Worm (Caenorhabditis elegans) whole organism, young adult: Measurements from ENCODE around the gene K03A11.1.

ENCODE experiments used
- B0019.2 ChIP-seq: fragments of 200-800 bp; sonication (Bioruptor generic); conservative IDR thresholded peaks from 2 replicates; pipeline ENCODE4 v1.3.6; 2022; ENCODE audit warnings: missing genetic modification reagents, missing genetic modification characterization, missing compliant biosample characterization
- B0035.1 ChIP-seq: sonication (generic microtip); optimal IDR thresholded peaks from 2 replicates; lab custom pipeline; 2016; ENCODE audit warnings: missing genetic modification characterization, mild to moderate bottlenecking, missing compliant biosample characterization, missing genotype, missing genetic modification reagents
- F10E7.11 ChIP-seq: sonication (generic microtip); optimal IDR thresholded peaks from 2 replicates; lab custom pipeline; 2017; ENCODE audit warnings: mild to moderate bottlenecking, missing genetic modification characterization, moderate library complexity, missing compliant biosample characterization
- F22D6.2 ChIP-seq: sonication (generic microtip); optimal IDR thresholded peaks from 2 replicates; lab custom pipeline; 2016; ENCODE audit warnings: mild to moderate bottlenecking, missing genetic modification characterization, missing compliant biosample characterization
- F33H1.4 ChIP-seq: fragments of 200-800 bp; sonication (Bioruptor generic); IDR thresholded peaks from 2 replicates; pipeline ENCODE4 v1.3.6; 2022; ENCODE audit warnings: missing genetic modification reagents, missing genetic modification characterization, missing compliant biosample characterization
- F39B2.1 ChIP-seq: fragments of 200-800 bp; sonication (Bioruptor generic); IDR thresholded peaks from 2 replicates; pipeline ENCODE4 v1.3.6; 2022; ENCODE audit warnings: missing genetic modification reagents, missing genetic modification characterization, missing compliant biosample characterization
- F55B11.4 ChIP-seq: sonication (generic microtip); optimal IDR thresholded peaks from 2 replicates; lab custom pipeline; 2016; ENCODE audit warnings: missing compliant biosample characterization, missing genetic modification characterization, borderline replicate concordance; ENCODE audit not compliant: insufficient read depth
- F57C9.4 ChIP-seq: sonication (generic microtip); optimal IDR thresholded peaks from 2 replicates; lab custom pipeline; 2017; ENCODE audit warnings: mild to moderate bottlenecking, missing genetic modification characterization, missing compliant biosample characterization
- Y53G8AR.9 ChIP-seq: fragments of 200-800 bp; sonication (Bioruptor generic); conservative IDR thresholded peaks from 2 replicates; pipeline ENCODE4 v1.3.6; 2022; ENCODE audit warnings: missing genetic modification reagents, missing genetic modification characterization, missing compliant biosample characterization
- Y67H2A.10 ChIP-seq: fragments of 200-800 bp; sonication (Bioruptor generic); conservative IDR thresholded peaks from 2 replicates; pipeline ENCODE4 v1.3.6; 2022; ENCODE audit warnings: missing genetic modification reagents, missing genetic modification characterization, missing compliant biosample characterization
- aptf-3 ChIP-seq: fragments of 200-800 bp; sonication (Bioruptor generic); IDR thresholded peaks from 2 replicates; pipeline ENCODE4 v1.3.6; 2022; ENCODE audit warnings: missing genetic modification characterization, missing compliant biosample characterization
- attf-6 ChIP-seq: fragments of 200-800 bp; sonication (Bioruptor generic); IDR thresholded peaks from 2 replicates; pipeline ENCODE4 v1.3.6; 2022; ENCODE audit warnings: missing genetic modification reagents, missing genetic modification characterization, missing compliant biosample characterization
- bed-2 ChIP-seq: fragments of 200-800 bp; sonication (Bioruptor generic); IDR thresholded peaks from 2 replicates; pipeline ENCODE4 v1.3.6; 2022; ENCODE audit warnings: missing genetic modification reagents, missing genetic modification characterization, missing compliant biosample characterization
- ceh-100 ChIP-seq: fragments of 200-800 bp; sonication (Bioruptor generic); IDR thresholded peaks from 2 replicates; pipeline ENCODE4 v1.3.6; 2022; ENCODE audit warnings: missing genetic modification reagents, missing genetic modification characterization, missing compliant biosample characterization
- ceh-40 ChIP-seq: fragments of 200-800 bp; sonication (Bioruptor generic); IDR thresholded peaks from 2 replicates; pipeline ENCODE4 v1.3.6; 2022; ENCODE audit warnings: missing genetic modification characterization, missing compliant biosample characterization
- ceh-58 ChIP-seq: fragments of 200-800 bp; sonication (Bioruptor generic); IDR thresholded peaks from 2 replicates; pipeline ENCODE4 v1.3.6; 2022; ENCODE audit warnings: missing genetic modification characterization, missing compliant biosample characterization
- dox-1 ChIP-seq: fragments of 200-800 bp; sonication (Bioruptor generic); IDR thresholded peaks from 2 replicates; pipeline ENCODE4 v1.3.6; 2022; ENCODE audit warnings: missing genetic modification reagents, missing genetic modification characterization, missing compliant biosample characterization
- dpff-1 ChIP-seq: sonication (generic microtip); optimal IDR thresholded peaks from 2 replicates; lab custom pipeline; 2017; ENCODE audit warnings: mild to moderate bottlenecking, missing genetic modification characterization, missing compliant biosample characterization
- dpl-1 ChIP-seq: fragments of 150-350 bp; optimal IDR thresholded peaks from 2 replicates; lab custom pipeline; 2014; ENCODE audit warnings: missing biosample characterization, missing genetic modification reagents, missing genetic modification characterization
- efl-1 ChIP-seq: fragments of 150-350 bp; optimal IDR thresholded peaks from 2 replicates; lab custom pipeline; 2014; ENCODE audit warnings: missing biosample characterization, missing genetic modification reagents, missing genetic modification characterization
- him-1 ChIP-seq: sonication (generic microtip); optimal IDR thresholded peaks from 2 replicates; lab custom pipeline; 2016; ENCODE audit warnings: missing genotype, missing genetic modification reagents, missing genetic modification characterization, missing compliant biosample characterization
- hmg-20 ChIP-seq: fragments of 200-800 bp; sonication (Bioruptor generic); IDR thresholded peaks from 2 replicates; pipeline ENCODE4 v1.3.6; 2022; ENCODE audit warnings: missing genetic modification reagents, missing genetic modification characterization, missing compliant biosample characterization
- hrde-1 ChIP-seq: sonication (generic microtip); optimal IDR thresholded peaks from 2 replicates; lab custom pipeline; 2016; ENCODE audit warnings: missing genetic modification characterization, mild to moderate bottlenecking, missing compliant biosample characterization, moderate library complexity, missing genotype, missing genetic modification reagents, borderline replicate concordance
- lag-1 ChIP-seq: fragments of 200-800 bp; sonication (Bioruptor generic); IDR thresholded peaks from 2 replicates; pipeline ENCODE4 v1.3.6; 2022; ENCODE audit warnings: missing genetic modification reagents, missing genetic modification characterization, missing compliant biosample characterization
- lin-26 ChIP-seq: fragments of 200-800 bp; sonication (Bioruptor generic); IDR thresholded peaks from 2 replicates; pipeline ENCODE4 v1.3.6; 2022; ENCODE audit warnings: missing genetic modification reagents, missing genetic modification characterization, missing compliant biosample characterization
- lin-54 ChIP-seq: fragments of 200-800 bp; sonication (Bioruptor generic); optimal IDR thresholded peaks from 2 replicates; lab custom pipeline; 2018; ENCODE audit warnings: mild to moderate bottlenecking, missing genetic modification characterization, missing compliant biosample characterization
- madf-8 ChIP-seq: fragments of 200-800 bp; sonication (Bioruptor generic); conservative IDR thresholded peaks from 2 replicates; pipeline ENCODE4 v1.3.6; 2022; ENCODE audit warnings: missing genetic modification reagents, missing genetic modification characterization, missing compliant biosample characterization
- mxl-1 ChIP-seq: sonication (generic microtip); optimal IDR thresholded peaks from 2 replicates; lab custom pipeline; 2016; ENCODE audit warnings: missing genetic modification characterization, missing compliant biosample characterization
- nfyb-1 ChIP-seq: fragments of 200-800 bp; sonication (Bioruptor generic); IDR thresholded peaks from 2 replicates; pipeline ENCODE4 v1.3.6; 2022; ENCODE audit warnings: missing genetic modification reagents, missing genetic modification characterization, missing compliant biosample characterization
- nhr-120 ChIP-seq: fragments of 200-800 bp; sonication (Bioruptor generic); IDR thresholded peaks from 2 replicates; pipeline ENCODE4 v1.3.6; 2022; ENCODE audit warnings: missing genetic modification characterization, missing compliant biosample characterization
- nhr-179 ChIP-seq: sonication (generic microtip); optimal IDR thresholded peaks from 2 replicates; lab custom pipeline; 2016; ENCODE audit warnings: mild to moderate bottlenecking, missing genetic modification characterization, missing compliant biosample characterization
- nhr-27 ChIP-seq: fragments of 200-800 bp; sonication (Bioruptor generic); optimal IDR thresholded peaks from 2 replicates; lab custom pipeline; 2018; ENCODE audit warnings: mild to moderate bottlenecking, missing genetic modification characterization, moderate library complexity, missing compliant biosample characterization
- nhr-80 ChIP-seq: sonication (generic microtip); optimal IDR thresholded peaks from 2 replicates; lab custom pipeline; 2016; ENCODE audit warnings: missing genetic modification characterization, missing compliant biosample characterization
- pbrm-1 ChIP-seq: fragments of 200-800 bp; sonication (Bioruptor generic); IDR thresholded peaks from 2 replicates; pipeline ENCODE4 v1.3.6; 2022; ENCODE audit warnings: missing genetic modification reagents, missing genetic modification characterization, missing compliant biosample characterization
- rec-8 ChIP-seq, 2 experiments: sonication (generic microtip); optimal IDR thresholded peaks; 2 replicates each; lab custom pipeline; 2016; ENCODE audit warnings: mild to moderate bottlenecking in 2 of 2, missing genetic modification characterization in 2 of 2, missing genetic modification reagents in 2 of 2, missing genotype in 2 of 2, missing biosample characterization in 1 of 2, missing compliant biosample characterization in 1 of 2, moderate library complexity in 1 of 2
- sdz-38 ChIP-seq: sonication (generic microtip); optimal IDR thresholded peaks from 2 replicates; lab custom pipeline; 2016; ENCODE audit warnings: missing genotype, missing genetic modification characterization, missing compliant biosample characterization
- tbx-9 ChIP-seq: sonication (generic microtip); optimal IDR thresholded peaks from 2 replicates; lab custom pipeline; 2016; ENCODE audit warnings: borderline replicate concordance, missing genetic modification characterization, inconsistent platforms, missing compliant biosample characterization
- tlf-1 ChIP-seq: fragments of 200-800 bp; sonication (Bioruptor generic); optimal IDR thresholded peaks from 2 replicates; lab custom pipeline; 2018; ENCODE audit warnings: mild to moderate bottlenecking, missing genetic modification characterization, missing compliant biosample characterization
- zim-3 ChIP-seq: sonication (generic microtip); optimal IDR thresholded peaks from 2 replicates; lab custom pipeline; 2017; ENCODE audit warnings: mild to moderate bottlenecking, missing genetic modification characterization, moderate library complexity, missing compliant biosample characterization
- ztf-18 ChIP-seq: sonication (generic microtip); optimal IDR thresholded peaks from 2 replicates; lab custom pipeline; 2016; ENCODE audit warnings: missing genotype, mild to moderate bottlenecking, missing genetic modification characterization, missing compliant biosample characterization
- ztf-22 ChIP-seq: fragments of 200-800 bp; sonication (Bioruptor generic); optimal IDR thresholded peaks from 2 replicates; lab custom pipeline; 2018; ENCODE audit warnings: mild to moderate bottlenecking, missing genetic modification characterization, moderate library complexity, missing compliant biosample characterization
- ztf-3 ChIP-seq: fragments of 200-800 bp; sonication (Bioruptor generic); optimal IDR thresholded peaks from 2 replicates; lab custom pipeline; 2018; ENCODE audit warnings: mild to moderate bottlenecking, missing genetic modification characterization, missing compliant biosample characterization

The K03A11.1 gene

DNA sequence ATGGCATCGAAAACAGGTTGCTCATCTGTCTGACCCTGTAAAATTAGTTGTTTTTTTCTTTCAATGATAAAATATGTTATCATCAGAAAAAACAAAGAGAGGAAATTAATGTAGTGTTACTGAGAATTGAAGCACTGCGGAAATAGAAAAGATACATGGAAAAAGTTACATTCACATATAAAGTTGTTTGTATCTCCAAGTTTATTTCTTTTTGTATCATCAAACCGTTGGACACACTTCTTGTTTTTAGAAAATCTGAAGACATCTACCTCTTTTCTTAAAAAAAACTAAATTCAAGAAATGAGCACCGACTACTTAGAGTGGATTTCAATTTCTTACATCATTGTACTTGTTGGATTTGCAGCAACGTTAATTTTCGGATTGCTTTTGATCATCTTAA, 30.8 kb downstream of the K03A11.1 start, which contains the start of gene str-10:
TSS of gene str-10 (plus strand) at position 301 of the 400 bp plus-strand sequence.
- no peak for TF ChIP-seq him-1 (tag; lab: Kevin White, UChicago)
- no peak for TF ChIP-seq lin-26 (GFP tag; lab: Robert Waterston, UW)
- TF ChIP-seq dpl-1 (GFP tag; lab: Kevin White, UChicago): no peak
- no peak for TF ChIP-seq F33H1.4 (GFP tag; lab: Robert Waterston, UW)

DNA sequence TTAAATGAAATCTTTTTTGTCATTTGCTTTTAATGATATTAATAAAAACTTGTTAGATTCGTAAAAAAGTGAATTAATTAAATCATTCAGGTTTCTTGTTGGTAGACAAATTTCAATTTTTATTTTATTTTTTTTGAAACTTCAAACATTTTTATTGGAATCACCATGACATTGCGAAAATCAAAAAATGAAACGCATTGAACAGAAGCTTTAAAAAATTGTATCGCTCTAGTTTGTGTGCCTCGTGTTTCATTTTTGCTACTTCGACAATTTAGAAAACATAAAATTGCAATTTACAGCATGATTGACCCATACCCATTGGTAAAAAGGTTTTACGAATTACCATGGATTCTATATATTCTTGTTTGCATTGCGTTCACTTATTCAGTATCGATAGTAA, 32.8 kb downstream of the K03A11.1 start, which contains the start of gene R03G8.1:
TSS of gene R03G8.1 (plus strand) at position 301 of the 400 bp plus-strand sequence.
- no peak for TF ChIP-seq F55B11.4 (tag; lab: Kevin White, UChicago)
- TF ChIP-seq lin-54 (GFP tag; lab: Kevin White, UChicago): no peak
- no peak for TF ChIP-seq F57C9.4 (tag; lab: Kevin White, UChicago)
- no peak for TF ChIP-seq attf-6 (GFP tag; lab: Robert Waterston, UW)
- TF ChIP-seq ztf-3: no peak
- TF ChIP-seq Y67H2A.10 (GFP tag; lab: Robert Waterston, UW): no peak
- TF ChIP-seq B0035.1 (tag; lab: Kevin White, UChicago): no peak
- no peak for TF ChIP-seq F22D6.2

DNA sequence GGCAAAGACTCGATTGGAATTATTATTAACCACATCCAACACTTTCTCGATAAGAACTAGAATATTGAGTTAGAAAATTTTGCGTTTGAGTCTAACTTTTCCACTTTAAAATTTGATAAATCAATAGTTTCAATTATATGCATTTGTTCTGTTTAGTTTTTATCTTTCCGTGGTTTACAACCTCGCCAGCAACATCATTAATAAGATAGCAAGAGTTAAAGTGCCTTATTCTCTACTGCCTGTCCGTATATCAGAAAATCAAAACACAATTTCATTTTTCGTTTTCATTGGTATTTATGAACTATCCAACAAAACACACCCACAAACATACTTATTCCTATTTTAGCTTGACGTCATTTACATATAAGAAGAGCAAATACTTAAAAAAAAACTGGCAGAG, 37.0 kb downstream of the K03A11.1 start:
- TF ChIP-seq B0019.2: no peak
- no peak for TF ChIP-seq zim-3 (tag; lab: Kevin White, UChicago)
- TF ChIP-seq F10E7.11 (tag; lab: Kevin White, UChicago): no peak
- no peak for TF ChIP-seq nhr-120
- no peak for TF ChIP-seq mxl-1
- no peak for TF ChIP-seq rec-8 (tag; optimal IDR thresholded peaks at IDR 0.05; lab: Kevin White, UChicago)
- TF ChIP-seq F39B2.1 (GFP tag; lab: Robert Waterston, UW): no peak
- TF ChIP-seq dox-1: no peak
- TF ChIP-seq bed-2 (GFP tag; lab: Robert Waterston, UW): no peak
- TF ChIP-seq ceh-100 (GFP tag; lab: Robert Waterston, UW): no peak
- TF ChIP-seq ztf-18 (tag; lab: Kevin White, UChicago): no peak
- no peak for TF ChIP-seq aptf-3
- TF ChIP-seq F57C9.4 (tag; lab: Kevin White, UChicago): no peak
- no peak for TF ChIP-seq pbrm-1 (GFP tag; lab: Robert Waterston, UW)
- no peak for TF ChIP-seq efl-1 (GFP tag; lab: Kevin White, UChicago)
- no peak for TF ChIP-seq hmg-20
- no peak for TF ChIP-seq hrde-1 (tag; lab: Kevin White, UChicago)
- TF ChIP-seq nhr-80 (tag; lab: Kevin White, UChicago): no peak
- TF ChIP-seq, all 124 proteins: peak for 0

DNA sequence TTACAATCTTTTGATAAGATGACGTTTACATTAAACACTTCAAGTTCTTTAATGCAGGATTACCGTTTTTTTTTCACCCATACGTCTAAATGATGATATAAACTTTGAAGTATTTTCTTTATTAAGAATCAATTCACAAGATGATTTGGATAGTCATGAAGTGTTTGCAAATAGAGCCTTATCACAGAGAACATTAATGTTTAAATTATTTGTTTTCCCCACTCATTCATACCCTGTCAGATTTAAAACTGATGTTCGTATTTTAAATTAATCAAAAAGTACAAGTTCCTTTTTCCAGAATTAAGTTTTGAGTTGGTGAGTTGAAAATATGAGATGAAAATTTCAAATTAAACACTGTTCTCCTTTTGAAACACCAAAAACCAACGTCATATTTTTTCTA, 39.2 kb downstream of the K03A11.1 start, which contains the start of gene R03G8.3:
TSS of gene R03G8.3 (plus strand) at position 301 of the 400 bp plus-strand sequence.
- no peak for TF ChIP-seq nfyb-1
- TF ChIP-seq ceh-40 (GFP tag; lab: Robert Waterston, UW): no peak
- TF ChIP-seq F39B2.1 (GFP tag; lab: Robert Waterston, UW): no peak
- no peak for TF ChIP-seq him-1 (tag; lab: Kevin White, UChicago)
- TF ChIP-seq sdz-38 (tag; lab: Kevin White, UChicago): no peak
- no peak for TF ChIP-seq nhr-179 (tag; lab: Kevin White, UChicago)
- no peak for TF ChIP-seq Y53G8AR.9
- TF ChIP-seq nhr-27 (tag; lab: Kevin White, UChicago): no peak
- TF ChIP-seq Y67H2A.10 (GFP tag; lab: Robert Waterston, UW): no peak
- TF ChIP-seq nhr-80 (tag; lab: Kevin White, UChicago): no peak
- no peak for TF ChIP-seq madf-8 (GFP tag; lab: Robert Waterston, UW)
- TF ChIP-seq ceh-58: no peak
- TF ChIP-seq tbx-9 (tag; lab: Kevin White, UChicago): no peak
- TF ChIP-seq dpff-1 (tag; lab: Kevin White, UChicago): no peak
- TF ChIP-seq tlf-1: no peak
- TF ChIP-seq lag-1 (GFP tag; lab: Robert Waterston, UW): no peak
- TF ChIP-seq ztf-22: no peak
- TF ChIP-seq hmg-20: no peak
